Fruit fly (Drosophila melanogaster) whole organism, embryonic: ENCODE data around the gene Arp1.

Source experiments
- BtbVII ChIP-seq: fragments of 200-800 bp; sonication (Bioruptor generic); optimal IDR thresholded peaks from 3 replicates; lab custom pipeline; 2017; ENCODE audit warnings: missing biosample characterization, mild to moderate bottlenecking, missing genetic modification characterization
- CG12659 ChIP-seq: fragments of 200-800 bp; sonication (Bioruptor generic); optimal IDR thresholded peaks from 3 replicates; lab custom pipeline; 2017; ENCODE audit warnings: mild to moderate bottlenecking, missing biosample characterization, missing genetic modification reagents, missing genetic modification characterization
- CG14860 ChIP-seq: fragments of 200-800 bp; sonication (Bioruptor generic); IDR thresholded peaks from 3 replicates; pipeline ENCODE4 v1.3.6; 2022; ENCODE audit warnings: missing biosample characterization, missing genetic modification characterization; ENCODE audit not compliant: partially characterized antibody
- CG15514 ChIP-seq: fragments of 200-800 bp; sonication (Bioruptor generic); optimal IDR thresholded peaks from 3 replicates; lab custom pipeline; 2017; ENCODE audit warnings: missing biosample characterization, missing genetic modification characterization, mild to moderate bottlenecking, moderate library complexity, missing genetic modification reagents
- CG1602 ChIP-seq: fragments of 200-800 bp; sonication (Bioruptor generic); optimal IDR thresholded peaks from 3 replicates; lab custom pipeline; 2016; ENCODE audit warnings: missing biosample characterization, missing genetic modification characterization
- CG16813 ChIP-seq: fragments of 200-800 bp; sonication (Bioruptor generic); IDR thresholded peaks from 3 replicates; pipeline ENCODE4 v1.3.6; 2022; ENCODE audit warnings: missing biosample characterization, missing genetic modification characterization; ENCODE audit not compliant: partially characterized antibody
- CG17829 ChIP-seq: fragments of 200-800 bp; optimal IDR thresholded peaks from 2 replicates; lab custom pipeline; 2019; ENCODE audit warnings: missing biosample characterization, mild to moderate bottlenecking, missing genetic modification characterization, moderate library complexity
- CG18599 ChIP-seq: fragments of 200-800 bp; sonication (Bioruptor generic); optimal IDR thresholded peaks from 3 replicates; lab custom pipeline; 2017; ENCODE audit warnings: missing biosample characterization, missing genetic modification characterization, mild to moderate bottlenecking, moderate library complexity, missing genetic modification reagents
- CG2116 ChIP-seq: fragments of 200-800 bp; sonication (Bioruptor generic); optimal IDR thresholded peaks from 3 replicates; lab custom pipeline; 2018; ENCODE audit warnings: missing biosample characterization, mild to moderate bottlenecking, missing genetic modification characterization
- CG2712 ChIP-seq: fragments of 200-800 bp; optimal IDR thresholded peaks from 3 replicates; lab custom pipeline; 2019; ENCODE audit warnings: missing biosample characterization, mild to moderate bottlenecking, missing genetic modification characterization, moderate library complexity
- CG30020 ChIP-seq: fragments of 200-800 bp; optimal IDR thresholded peaks from 2 replicates; lab custom pipeline; 2019; ENCODE audit warnings: missing biosample characterization, mild to moderate bottlenecking, missing genetic modification characterization, moderate library complexity
- CG34376 ChIP-seq: fragments of 200-800 bp; sonication (Bioruptor generic); optimal IDR thresholded peaks from 2 replicates; lab custom pipeline; 2018; ENCODE audit warnings: missing biosample characterization, mild to moderate bottlenecking, missing genetic modification characterization
- CG6254 ChIP-seq: fragments of 200-800 bp; sonication (Bioruptor generic); optimal IDR thresholded peaks from 3 replicates; lab custom pipeline; 2017; ENCODE audit warnings: mild to moderate bottlenecking, missing biosample characterization, missing genetic modification reagents, missing genetic modification characterization
- CG6765 ChIP-seq: fragments of 200-800 bp; sonication (Bioruptor generic); optimal IDR thresholded peaks from 3 replicates; lab custom pipeline; 2017; ENCODE audit warnings: missing biosample characterization, mild to moderate bottlenecking, missing genetic modification characterization
- CG8290 ChIP-seq, 3 experiments: fragments of 200-800 bp; sonication (Bioruptor generic); optimal IDR thresholded peaks; 2 replicates each; lab custom pipeline; 2016 to 2019; ENCODE audit warnings: missing biosample characterization in 3 of 3, missing genetic modification characterization in 3 of 3, mild to moderate bottlenecking in 2 of 3, moderate library complexity in 1 of 3
- CG8359 ChIP-seq: fragments of 200-800 bp; sonication (Bioruptor generic); optimal IDR thresholded peaks from 2 replicates; lab custom pipeline; 2017; ENCODE audit warnings: missing biosample characterization, mild to moderate bottlenecking, missing genetic modification characterization, borderline replicate concordance
- CG8924 ChIP-seq: fragments of 200-800 bp; optimal IDR thresholded peaks from 3 replicates; lab custom pipeline; 2019; ENCODE audit warnings: missing biosample characterization, mild to moderate bottlenecking, missing genetic modification characterization, moderate library complexity
- CoRest ChIP-seq: fragments of 200-800 bp; sonication (Bioruptor generic); optimal IDR thresholded peaks from 3 replicates; lab custom pipeline; 2018; ENCODE audit warnings: missing biosample characterization, mild to moderate bottlenecking, missing genetic modification characterization, moderate library complexity
- CrebB ChIP-seq: fragments of 200-800 bp; sonication (Bioruptor generic); optimal IDR thresholded peaks from 3 replicates; lab custom pipeline; 2018; ENCODE audit warnings: missing biosample characterization, mild to moderate bottlenecking, missing genetic modification characterization
- Dll ChIP-seq: fragments of 200-800 bp; sonication (Bioruptor generic); IDR thresholded peaks from 4 replicates; pipeline ENCODE4 v1.3.6; 2022; ENCODE audit warnings: missing biosample characterization, missing genetic modification characterization; ENCODE audit not compliant: partially characterized antibody
- Ets97D ChIP-seq: fragments of 200-800 bp; sonication (Bioruptor generic); optimal IDR thresholded peaks from 3 replicates; lab custom pipeline; 2016; ENCODE audit warnings: missing biosample characterization, missing genetic modification characterization
- HLHmδ ChIP-seq: fragments of 200-800 bp; sonication (Bioruptor generic); optimal IDR thresholded peaks from 2 replicates; lab custom pipeline; 2018; ENCODE audit warnings: missing biosample characterization, mild to moderate bottlenecking, missing genetic modification characterization, moderate library complexity
- MBD-R2 ChIP-seq: fragments of 200-800 bp; sonication (Bioruptor generic); IDR thresholded peaks from 2 replicates; pipeline ENCODE4 v1.3.6; 2022; ENCODE audit warnings: missing biosample characterization, missing genetic modification characterization
- Myb ChIP-seq: fragments of 200-800 bp; sonication (Bioruptor generic); optimal IDR thresholded peaks from 2 replicates; lab custom pipeline; 2016; ENCODE audit warnings: missing biosample characterization, missing genetic modification characterization
- NK7.1 ChIP-seq: fragments of 200-800 bp; sonication (Bioruptor generic); optimal IDR thresholded peaks from 3 replicates; lab custom pipeline; 2016; ENCODE audit warnings: missing biosample characterization, missing genetic modification characterization
- Nf-YC ChIP-seq: fragments of 200-800 bp; optimal IDR thresholded peaks from 3 replicates; lab custom pipeline; 2019; ENCODE audit warnings: missing biosample characterization, mild to moderate bottlenecking, missing genetic modification characterization, moderate library complexity
- PHDP ChIP-seq: fragments of 200-800 bp; sonication (Bioruptor generic); optimal IDR thresholded peaks from 3 replicates; lab custom pipeline; 2018; ENCODE audit warnings: missing biosample characterization, mild to moderate bottlenecking, missing genetic modification characterization, moderate library complexity
- Pdp1 ChIP-seq, 2 experiments: fragments of 200-800 bp; sonication (Bioruptor generic); optimal IDR thresholded peaks; 3 replicates each; lab custom pipeline; 2016; ENCODE audit warnings: missing biosample characterization in 2 of 2, missing genetic modification characterization in 2 of 2, mild to moderate bottlenecking in 1 of 2, moderate library complexity in 1 of 2
- Scr ChIP-seq: fragments of 200-800 bp; sonication (Bioruptor generic); IDR thresholded peaks from 2 replicates; pipeline ENCODE4 v1.3.6; 2022; ENCODE audit warnings: missing biosample characterization, missing genetic modification characterization; ENCODE audit not compliant: partially characterized antibody
- Sox100B ChIP-seq: fragments of 200-800 bp; sonication (Bioruptor generic); optimal IDR thresholded peaks from 3 replicates; lab custom pipeline; 2018; ENCODE audit warnings: missing biosample characterization, mild to moderate bottlenecking, missing genetic modification characterization
- Sox102F ChIP-seq: fragments of 200-800 bp; sonication (Bioruptor generic); optimal IDR thresholded peaks from 2 replicates; lab custom pipeline; 2018; ENCODE audit warnings: missing biosample characterization, mild to moderate bottlenecking, missing genetic modification characterization, moderate library complexity
- Sry-δ ChIP-seq: fragments of 200-800 bp; sonication (Bioruptor generic); optimal IDR thresholded peaks from 2 replicates; lab custom pipeline; 2016; ENCODE audit warnings: missing biosample characterization, missing genetic modification characterization
- amos ChIP-seq: fragments of 200-800 bp; sonication (Bioruptor generic); IDR thresholded peaks from 2 replicates; pipeline ENCODE4 v1.3.6; 2022; ENCODE audit warnings: missing biosample characterization, missing genetic modification characterization; ENCODE audit not compliant: partially characterized antibody
- dmrt99B ChIP-seq: fragments of 200-800 bp; sonication (Bioruptor generic); optimal IDR thresholded peaks from 2 replicates; lab custom pipeline; 2018; ENCODE audit warnings: missing biosample characterization, mild to moderate bottlenecking, missing genetic modification characterization, moderate library complexity
- gfzf ChIP-seq: fragments of 200-800 bp; sonication (Bioruptor generic); optimal IDR thresholded peaks from 2 replicates; lab custom pipeline; 2016; ENCODE audit warnings: missing biosample characterization, mild to moderate bottlenecking, missing genetic modification characterization, moderate library complexity
- inv ChIP-seq: fragments of 200-800 bp; sonication (Bioruptor generic); IDR thresholded peaks from 2 replicates; pipeline ENCODE4 v1.3.6; 2022; ENCODE audit warnings: missing biosample characterization, missing genetic modification characterization; ENCODE audit not compliant: partially characterized antibody
- lbe ChIP-seq: fragments of 200-800 bp; sonication (Bioruptor generic); optimal IDR thresholded peaks from 2 replicates; lab custom pipeline; 2016; ENCODE audit warnings: missing biosample characterization, mild to moderate bottlenecking, missing genetic modification characterization
- maf-S ChIP-seq: fragments of 200-800 bp; sonication (Bioruptor generic); optimal IDR thresholded peaks from 2 replicates; lab custom pipeline; 2016; ENCODE audit warnings: missing biosample characterization, missing genetic modification characterization
- nom ChIP-seq: fragments of 200-800 bp; sonication (Bioruptor generic); optimal IDR thresholded peaks from 2 replicates; lab custom pipeline; 2017; ENCODE audit warnings: missing biosample characterization, missing genetic modification characterization, mild to moderate bottlenecking, moderate library complexity, missing genetic modification reagents
- onecut ChIP-seq: fragments of 200-800 bp; sonication (Bioruptor generic); IDR thresholded peaks from 2 replicates; pipeline ENCODE4 v1.3.6; 2022; ENCODE audit warnings: missing biosample characterization, missing genetic modification characterization
- phol ChIP-seq: fragments of 200-800 bp; sonication (Bioruptor generic); optimal IDR thresholded peaks from 3 replicates; lab custom pipeline; 2018; ENCODE audit warnings: missing biosample characterization, mild to moderate bottlenecking, missing genetic modification characterization, moderate library complexity
- sens ChIP-seq: fragments of 200-800 bp; sonication (Bioruptor generic); peaks from one replicate; lab custom pipeline; 2016; ENCODE audit warnings: missing biosample characterization, missing genetic modification characterization
- sna ChIP-seq: fragments of 200-800 bp; sonication (Bioruptor generic); IDR thresholded peaks from 2 replicates; pipeline ENCODE4 v1.3.6; 2022; ENCODE audit warnings: missing biosample characterization, missing genetic modification characterization; ENCODE audit not compliant: partially characterized antibody
- trem ChIP-seq: fragments of 200-800 bp; optimal IDR thresholded peaks from 3 replicates; lab custom pipeline; 2019; ENCODE audit warnings: missing biosample characterization, mild to moderate bottlenecking, missing genetic modification characterization, moderate library complexity
- unc-4 ChIP-seq: fragments of 200-800 bp; sonication (Bioruptor generic); IDR thresholded peaks from 2 replicates; pipeline ENCODE4 v1.3.6; 2022; ENCODE audit warnings: missing biosample characterization, missing genetic modification characterization; ENCODE audit not compliant: partially characterized antibody
- vnd ChIP-seq: fragments of 200-800 bp; sonication (Bioruptor generic); IDR thresholded peaks from 3 replicates; pipeline ENCODE4 v1.3.6; 2022; ENCODE audit warnings: missing biosample characterization, missing genetic modification characterization; ENCODE audit not compliant: partially characterized antibody
- vvl ChIP-seq: fragments of 200-800 bp; sonication (Bioruptor generic); IDR thresholded peaks from 2 replicates; pipeline ENCODE4 v1.3.6; 2022; ENCODE audit warnings: missing biosample characterization, missing genetic modification characterization

The Arp1 gene

DNA sequence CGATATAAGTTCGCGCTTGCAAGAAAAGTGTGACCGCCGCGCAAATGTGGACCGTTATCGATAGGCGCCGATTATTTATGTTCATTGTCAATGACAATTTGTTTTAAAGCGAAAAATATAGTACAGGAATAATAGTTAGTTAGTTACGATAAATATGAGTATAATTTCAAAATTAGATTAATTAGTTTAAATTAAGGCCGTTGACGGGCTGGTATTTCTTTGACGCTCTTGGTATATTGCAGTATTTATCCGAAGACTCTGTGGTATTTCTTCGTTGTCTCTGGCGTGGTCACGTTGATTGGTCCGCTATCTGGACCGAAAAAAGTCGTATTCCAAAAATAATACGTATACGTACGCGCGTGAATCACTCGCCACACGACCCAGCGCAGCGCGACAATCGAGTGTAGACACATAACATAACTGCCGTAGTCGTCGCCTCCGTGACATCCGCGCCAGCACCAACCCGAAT lies 6.1 kb downstream of the Arp1 start (continued):
- TF ChIP-seq Dll (GFP tag; lab: Robert Waterston, UW) (peak; percentile 78), CG1602 (GFP tag; lab: Kevin White, UChicago) (no peak), vnd (peak; percentile 48; the same call in 1 of the 3 replicates), MBD-R2 (GFP tag; lab: Robert Waterston, UW) (peak; percentile 41; the same call in 1 of the 2 replicates), gfzf (peak; percentile 86), PHDP (tag; lab: Kevin White, UChicago) (peak; percentile 27), CG17829 (peak; percentile 28), Sox100B (GFP tag; lab: Kevin White, UChicago) (no peak), Myb (GFP tag; lab: Kevin White, UChicago) (peak; percentile 47), dmrt99B (tag; lab: Kevin White, UChicago) (no peak), inv (GFP tag; lab: Robert Waterston, UW) (peak; percentile 29; the same call in 1 of the 2 replicates), maf-S (GFP tag; lab: Kevin White, UChicago) (no peak), CG15514 (GFP tag; lab: Kevin White, UChicago) (peak; percentile 37), phol (peak; percentile 40), sens (GFP tag; lab: Kevin White, UChicago) (peak; percentile 76), Scr (GFP tag; lab: Robert Waterston, UW) (peak; percentile 68), Nf-YC (peak; percentile 58), lbe (GFP tag; lab: Kevin White, UChicago) (peak; percentile 48), CG34376 (GFP tag; lab: Kevin White, UChicago) (peak; percentile 37), Ets97D (peak; percentile 63), CG8924 (tag; lab: Kevin White, UChicago) (no peak), CG2712 (tag; lab: Kevin White, UChicago) (peak; percentile 30), CG6765 (no peak), CrebB (tag; lab: Kevin White, UChicago) (peak; percentile 4), amos (peak; percentile 53), CG30020 (tag; lab: Kevin White, UChicago) (peak; percentile 48), Pdp1 (GFP tag; optimal IDR thresholded peaks at IDR 0.05; lab: Kevin White, UChicago) (peak in 1 of 2 experiments; percentile 50), CG18599 (no peak), HLHmδ (GFP tag; lab: Kevin White, UChicago) (peak; percentile 50), Sox102F (GFP tag; lab: Kevin White, UChicago) (no peak), sna (GFP tag; lab: Robert Waterston, UW) (0 out of 2 replicates have a peak, but pooled peaks have one; percentile 41), vvl (GFP tag; lab: Robert Waterston, UW) (no peak), unc-4 (GFP tag; lab: Robert Waterston, UW) (peak; percentile 70), BtbVII (GFP tag; lab: Kevin White, UChicago) (peak; percentile 16), onecut (GFP tag; lab: Robert Waterston, UW) (no peak), CG6254 (GFP tag; lab: Kevin White, UChicago) (no peak), CoRest (peak; percentile 24), CG8290 (GFP tag; optimal IDR thresholded peaks at IDR 0.05; lab: Kevin White, UChicago) (no peak), CG8290 (tag; optimal IDR thresholded peaks at IDR 0.05; lab: Kevin White, UChicago) (no peak), CG12659 (GFP tag; lab: Kevin White, UChicago) (peak; percentile 68), CG16813 (GFP tag; lab: Robert Waterston, UW) (peak; percentile 68), Sry-δ (GFP tag; lab: Kevin White, UChicago) (peak; percentile 57), trem (tag; lab: Kevin White, UChicago) (peak; percentile 78), CG14860 (GFP tag; lab: Robert Waterston, UW) (peak; percentile 46; the same call in 2 of the 3 replicates), NK7.1 (GFP tag; lab: Kevin White, UChicago) (no peak), nom (peak; percentile 40), CG8359 (no peak), CG2116 (GFP tag; lab: Kevin White, UChicago) (peak; percentile 70)
